Worm (Caenorhabditis elegans) whole organism, L2 larva: ENCODE measurements around the gene C54F6.17.

Source experiments
- blmp-1 ChIP-seq: sonication (generic microtip); optimal IDR thresholded peaks from 2 replicates; lab custom pipeline; 2017; ENCODE audit warnings: missing genetic modification characterization, mild to moderate bottlenecking, missing compliant biosample characterization, antibody characterized with exemption, moderate library complexity; ENCODE audit not compliant: insufficient read depth
- fos-1 ChIP-seq: fragments of 150-350 bp; optimal IDR thresholded peaks from 2 replicates; lab custom pipeline; 2014; ENCODE audit warnings: missing biosample characterization, missing genetic modification characterization
- mbf-1 ChIP-seq: sonication (generic microtip); optimal IDR thresholded peaks from 2 replicates; lab custom pipeline; 2017; ENCODE audit warnings: missing biosample characterization, missing genetic modification characterization
- mdl-1 ChIP-seq, 2 experiments: fragments of 150-350 bp in 1 of 2; sonication (generic microtip) in 1 of 2; optimal IDR thresholded peaks; 2 replicates each; lab custom pipeline; 2017; ENCODE audit warnings: missing biosample characterization in 2 of 2, missing genetic modification characterization in 2 of 2
- nhr-12 ChIP-seq: fragments of 150-350 bp; optimal IDR thresholded peaks from 2 replicates; lab custom pipeline; 2014; ENCODE audit warnings: missing biosample characterization, missing genetic modification characterization
- nhr-6 ChIP-seq: fragments of 150-350 bp; optimal IDR thresholded peaks from 2 replicates; lab custom pipeline; 2014; ENCODE audit warnings: missing biosample characterization, missing genetic modification characterization
- nhr-77 ChIP-seq: fragments of 150-350 bp; optimal IDR thresholded peaks from 2 replicates; lab custom pipeline; 2014; ENCODE audit warnings: missing biosample characterization, missing genetic modification characterization
- skn-1 ChIP-seq: sonication (generic microtip); optimal IDR thresholded peaks from 2 replicates; lab custom pipeline; 2017; ENCODE audit warnings: missing biosample characterization, missing genetic modification characterization
- snpc-4 ChIP-seq: fragments of 150-350 bp; optimal IDR thresholded peaks from 2 replicates; lab custom pipeline; 2014; ENCODE audit warnings: missing biosample characterization, missing genetic modification characterization
- unc-62 ChIP-seq: fragments of 150-350 bp; optimal IDR thresholded peaks from 2 replicates; lab custom pipeline; 2014; ENCODE audit warnings: missing biosample characterization, missing genetic modification reagents, missing genetic modification characterization
- zag-1 ChIP-seq: fragments of 150-350 bp; optimal IDR thresholded peaks from 2 replicates; lab custom pipeline; 2014; ENCODE audit warnings: missing biosample characterization, missing genetic modification characterization
- ztf-11 ChIP-seq: sonication (generic microtip); optimal IDR thresholded peaks from 2 replicates; lab custom pipeline; 2017; ENCODE audit warnings: missing biosample characterization, missing genetic modification characterization
- ztf-4 ChIP-seq: fragments of 150-350 bp; optimal IDR thresholded peaks from 2 replicates; lab custom pipeline; 2014; ENCODE audit warnings: missing biosample characterization, missing genetic modification characterization

DNA sequence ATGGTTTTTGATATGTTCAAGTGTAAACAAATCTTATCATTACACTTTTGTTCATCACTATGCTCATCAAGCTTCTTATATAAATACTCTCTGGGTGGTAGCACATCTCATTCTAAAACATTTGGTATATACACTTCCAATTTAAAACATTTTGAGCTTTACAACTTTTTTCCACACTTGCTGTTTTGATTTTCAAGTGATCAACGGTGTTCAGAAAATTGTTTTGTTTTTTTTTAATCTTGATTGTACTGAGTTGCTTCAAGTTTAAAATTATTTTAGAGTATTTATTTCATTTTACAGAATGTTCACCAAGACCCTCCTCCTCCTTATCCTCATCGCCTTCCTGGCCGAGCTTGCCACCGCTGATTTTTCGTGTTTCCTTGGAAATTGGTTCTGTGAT is 1.6 kb downstream of the C54F6.17 start, which contains the start of gene C54F6.5:
- TF ChIP-seq mdl-1 (tag; optimal IDR thresholded peaks at IDR 0.05; lab: Kevin White, UChicago), result no peak
- no peak for TF ChIP-seq nhr-77 (tag; lab: Kevin White, UChicago)
- TF ChIP-seq unc-62 (GFP tag; lab: Kevin White, UChicago), result no peak
- no peak for TF ChIP-seq nhr-12 (tag; lab: Kevin White, UChicago)
- no peak for TF ChIP-seq nhr-6
- TF ChIP-seq snpc-4 (tag; lab: Kevin White, UChicago), result no peak
- no peak for TF ChIP-seq mbf-1 (tag; lab: Kevin White, UChicago)
- TF ChIP-seq ztf-11 (tag; lab: Kevin White, UChicago), result no peak
- TF ChIP-seq fos-1 (tag; lab: Kevin White, UChicago), result no peak
- TF ChIP-seq ztf-4 (tag; lab: Kevin White, UChicago), result no peak
- TF ChIP-seq blmp-1, result no peak
- TF ChIP-seq zag-1, result no peak
- TF ChIP-seq skn-1 (tag; lab: Kevin White, UChicago), result no peak
